Fruit fly (Drosophila melanogaster) whole organism, embryonic: ENCODE results near the gene papi.

ENCODE experiments used
- CG12104 ChIP-seq: fragments of 200-800 bp; sonication (Bioruptor generic); optimal IDR thresholded peaks from 3 replicates; lab custom pipeline; 2016; ENCODE audit warnings: missing biosample characterization, missing genetic modification characterization
- CG1233 ChIP-seq: fragments of 200-800 bp; sonication (Bioruptor generic); optimal IDR thresholded peaks from 4 replicates; lab custom pipeline; 2018; ENCODE audit warnings: missing biosample characterization, mild to moderate bottlenecking, missing genetic modification characterization
- CG13775 ChIP-seq: fragments of 200-800 bp; sonication (Bioruptor generic); optimal IDR thresholded peaks from 3 replicates; lab custom pipeline; 2017; ENCODE audit warnings: missing biosample characterization, mild to moderate bottlenecking, missing genetic modification characterization
- CG13894 ChIP-seq: fragments of 200-800 bp; sonication (Bioruptor generic); optimal IDR thresholded peaks from 3 replicates; lab custom pipeline; 2018; ENCODE audit warnings: missing biosample characterization, mild to moderate bottlenecking, missing genetic modification characterization, moderate library complexity
- CG15073 ChIP-seq: fragments of 200-800 bp; sonication (Bioruptor generic); optimal IDR thresholded peaks from 2 replicates; lab custom pipeline; 2016; ENCODE audit warnings: missing biosample characterization, missing genetic modification characterization
- CG1602 ChIP-seq: fragments of 200-800 bp; sonication (Bioruptor generic); optimal IDR thresholded peaks from 3 replicates; lab custom pipeline; 2016; ENCODE audit warnings: missing biosample characterization, missing genetic modification characterization
- CG18619 ChIP-seq: fragments of 200-800 bp; sonication (Bioruptor generic); optimal IDR thresholded peaks from 3 replicates; lab custom pipeline; 2017; ENCODE audit warnings: missing biosample characterization, mild to moderate bottlenecking, missing genetic modification characterization
- CG2678 ChIP-seq: fragments of 200-800 bp; sonication (Bioruptor generic); optimal IDR thresholded peaks from 3 replicates; lab custom pipeline; 2019; ENCODE audit warnings: missing biosample characterization, mild to moderate bottlenecking, missing genetic modification characterization, moderate library complexity
- CG3281 ChIP-seq: fragments of 200-800 bp; sonication (Bioruptor generic); optimal IDR thresholded peaks from 3 replicates; lab custom pipeline; 2017; ENCODE audit warnings: missing biosample characterization, mild to moderate bottlenecking, missing genetic modification characterization
- CG6272 ChIP-seq: fragments of 200-800 bp; sonication (Bioruptor generic); IDR thresholded peaks from 2 replicates; pipeline ENCODE4 v1.3.6; 2022; ENCODE audit warnings: missing biosample characterization, missing genetic modification characterization
- CG8388 ChIP-seq: fragments of 200-800 bp; sonication (Bioruptor generic); optimal IDR thresholded peaks from 2 replicates; lab custom pipeline; 2019; ENCODE audit warnings: missing biosample characterization, mild to moderate bottlenecking, missing genetic modification characterization, moderate library complexity
- CG8924 ChIP-seq: fragments of 200-800 bp; optimal IDR thresholded peaks from 3 replicates; lab custom pipeline; 2019; ENCODE audit warnings: missing biosample characterization, mild to moderate bottlenecking, missing genetic modification characterization, moderate library complexity
- Elba2 ChIP-seq: fragments of 200-800 bp; sonication (Bioruptor generic); optimal IDR thresholded peaks from 3 replicates; lab custom pipeline; 2016; ENCODE audit warnings: missing biosample characterization, missing genetic modification characterization
- Ets65A ChIP-seq: fragments of 200-800 bp; sonication (Bioruptor generic); peaks from one replicate; lab custom pipeline; 2016; ENCODE audit warnings: missing biosample characterization, missing genetic modification characterization
- GATAe ChIP-seq: fragments of 200-800 bp; sonication (Bioruptor generic); conservative IDR thresholded peaks from 2 replicates; pipeline ENCODE4 v1.3.6; 2022; ENCODE audit warnings: missing biosample characterization, missing genetic modification characterization
- HHEX ChIP-seq: fragments of 200-800 bp; sonication (Bioruptor generic); optimal IDR thresholded peaks from 3 replicates; lab custom pipeline; 2017; ENCODE audit warnings: missing biosample characterization, mild to moderate bottlenecking, missing genetic modification characterization, missing genetic modification reagents
- HLHmδ ChIP-seq: fragments of 200-800 bp; sonication (Bioruptor generic); optimal IDR thresholded peaks from 2 replicates; lab custom pipeline; 2018; ENCODE audit warnings: missing biosample characterization, mild to moderate bottlenecking, missing genetic modification characterization, moderate library complexity
- Hr3 ChIP-seq: fragments of 200-800 bp; sonication (Bioruptor generic); optimal IDR thresholded peaks from 3 replicates; lab custom pipeline; 2016; ENCODE audit warnings: missing biosample characterization, missing genetic modification characterization
- Hr51 ChIP-seq, 2 experiments: fragments of 200-800 bp; sonication (Bioruptor generic); optimal IDR thresholded peaks; 2 replicates in 1 of 2; 3 replicates in 1 of 2; lab custom pipeline; 2016 to 2018; ENCODE audit warnings: missing biosample characterization in 2 of 2, missing genetic modification characterization in 2 of 2, mild to moderate bottlenecking in 1 of 2, moderate library complexity in 1 of 2
- Lpt ChIP-seq: fragments of >200 bp; optimal IDR thresholded peaks from 2 replicates; lab custom pipeline; 2018; ENCODE audit warnings: missing biosample characterization, missing genetic modification characterization
- Mrtf ChIP-seq: fragments of 200-800 bp; sonication (Bioruptor generic); IDR thresholded peaks from 3 replicates; pipeline ENCODE4 v1.3.6; 2022; ENCODE audit warnings: missing biosample characterization, missing genetic modification characterization
- NFAT ChIP-seq: fragments of 200-800 bp; sonication (Bioruptor generic); IDR thresholded peaks from 2 replicates; pipeline ENCODE4 v1.3.6; 2022; ENCODE audit warnings: missing biosample characterization, missing genetic modification characterization
- Spps ChIP-seq: fragments of 200-800 bp; sonication (Bioruptor generic); optimal IDR thresholded peaks from 2 replicates; lab custom pipeline; 2018; ENCODE audit warnings: missing biosample characterization, mild to moderate bottlenecking, missing genetic modification characterization
- Trl ChIP-seq, 3 experiments: fragments of >200 bp in 2 of 3; fragments of 200-800 bp in 1 of 3; sonication (Bioruptor generic) in 1 of 3; optimal IDR thresholded peaks; 2 replicates in 1 of 3; 3 replicates in 2 of 3; lab custom pipeline; 2016 to 2017; ENCODE audit warnings: missing biosample characterization in 1 of 3, missing genetic modification characterization in 1 of 3
- Vsx1 ChIP-seq: fragments of 200-800 bp; sonication (Bioruptor generic); optimal IDR thresholded peaks from 2 replicates; lab custom pipeline; 2017; ENCODE audit warnings: missing biosample characterization, mild to moderate bottlenecking, missing genetic modification characterization, missing genetic modification reagents
- Xrp1 ChIP-seq: fragments of 200-800 bp; sonication (Bioruptor generic); IDR thresholded peaks from 2 replicates; pipeline ENCODE4 v1.3.6; 2022; ENCODE audit warnings: missing biosample characterization, missing genetic modification characterization
- dati ChIP-seq: fragments of 200-800 bp; sonication (Bioruptor generic); IDR thresholded peaks from 2 replicates; pipeline ENCODE4 v1.3.6; 2022; ENCODE audit warnings: missing biosample characterization, missing genetic modification characterization
- fd64A ChIP-seq: fragments of 200-800 bp; sonication (Bioruptor generic); optimal IDR thresholded peaks from 3 replicates; lab custom pipeline; 2018; ENCODE audit warnings: missing biosample characterization, mild to moderate bottlenecking, missing genetic modification characterization
- fd96Cb ChIP-seq: fragments of 200-800 bp; sonication (Bioruptor generic); optimal IDR thresholded peaks from 2 replicates; lab custom pipeline; 2018; ENCODE audit warnings: missing biosample characterization, mild to moderate bottlenecking, missing genetic modification characterization, moderate library complexity
- ind ChIP-seq: fragments of 200-800 bp; sonication (Bioruptor generic); optimal IDR thresholded peaks from 3 replicates; lab custom pipeline; 2016; ENCODE audit warnings: missing biosample characterization, missing genetic modification characterization
- jing ChIP-seq: fragments of 200-800 bp; sonication (Bioruptor generic); optimal IDR thresholded peaks from 2 replicates; lab custom pipeline; 2018; ENCODE audit warnings: missing biosample characterization, mild to moderate bottlenecking, missing genetic modification characterization
- lmd ChIP-seq: fragments of 200-800 bp; sonication (Bioruptor generic); IDR thresholded peaks from 2 replicates; pipeline ENCODE4 v1.3.6; 2022; ENCODE audit warnings: missing biosample characterization, missing genetic modification characterization
- lov ChIP-seq, 2 experiments: fragments of 200-800 bp in 1 of 2; fragments of >200 bp in 1 of 2; sonication (Bioruptor generic) in 1 of 2; IDR thresholded peaks in 1 of 2; optimal IDR thresholded peaks in 1 of 2; 2 replicates in 1 of 2; 3 replicates in 1 of 2; pipeline versions ENCODE4 v1.3.6 to Lab custom; 2017 to 2022; ENCODE audit warnings: missing biosample characterization in 1 of 2, missing genetic modification characterization in 1 of 2
- run ChIP-seq: fragments of 200-800 bp; sonication (Bioruptor generic); optimal IDR thresholded peaks from 3 replicates; lab custom pipeline; 2018; ENCODE audit warnings: missing biosample characterization, mild to moderate bottlenecking, missing genetic modification characterization
- sens ChIP-seq: fragments of 200-800 bp; sonication (Bioruptor generic); peaks from one replicate; lab custom pipeline; 2016; ENCODE audit warnings: missing biosample characterization, missing genetic modification characterization
- sisA ChIP-seq: fragments of 200-800 bp; sonication (Bioruptor generic); IDR thresholded peaks from 2 replicates; pipeline ENCODE4 v1.3.6; 2022; ENCODE audit warnings: missing biosample characterization, missing genetic modification characterization
- ttk ChIP-seq: fragments of 200-800 bp; sonication (Bioruptor generic); IDR thresholded peaks from 2 replicates; pipeline ENCODE4 v2.1.2; 2022; ENCODE audit warnings: missing biosample characterization, missing genetic modification characterization
- vvl ChIP-seq: fragments of 200-800 bp; sonication (Bioruptor generic); IDR thresholded peaks from 2 replicates; pipeline ENCODE4 v1.3.6; 2022; ENCODE audit warnings: missing biosample characterization, missing genetic modification characterization
- zfh2 ChIP-seq: fragments of 200-800 bp; sonication (Bioruptor generic); optimal IDR thresholded peaks from 2 replicates; lab custom pipeline; 2016; ENCODE audit warnings: missing biosample characterization, missing genetic modification characterization

Gene papi

DNA sequence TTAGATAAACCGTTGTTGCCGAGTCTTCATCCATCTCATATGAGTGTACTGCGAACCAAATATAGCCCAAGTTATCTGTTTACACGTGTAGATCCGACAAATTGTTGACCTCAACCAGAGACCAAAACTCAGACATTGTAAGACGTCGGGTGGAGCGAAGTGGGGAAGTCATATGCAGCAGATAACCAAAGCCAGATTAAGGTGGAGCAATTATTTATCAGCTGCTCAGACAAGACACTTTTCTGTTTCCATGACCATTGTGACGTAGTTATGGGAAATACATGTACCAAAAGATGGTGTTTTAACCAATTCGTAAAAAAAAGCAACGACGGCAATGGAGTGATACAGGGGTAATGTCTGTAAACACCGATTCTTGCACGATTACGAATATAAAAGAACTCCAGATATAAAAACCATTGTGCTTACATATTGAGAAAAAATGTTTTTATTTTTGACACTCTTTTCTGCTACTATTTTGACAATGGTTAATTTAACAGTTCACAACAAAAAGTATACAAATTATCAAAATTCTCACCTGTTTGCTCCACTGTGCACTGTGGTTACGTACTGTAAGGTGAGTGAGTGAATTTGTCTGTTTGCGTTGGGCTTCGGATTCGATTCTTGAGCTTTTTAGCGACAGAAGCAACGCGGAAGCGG lies 43.1 kb upstream of the papi start (continued):
- TF ChIP-seq run (tag; lab: Kevin White, UChicago) = peak; percentile 8
- TF ChIP-seq jing (GFP tag; lab: Kevin White, UChicago) = no peak
- TF ChIP-seq CG13894 (tag; lab: Kevin White, UChicago) = no peak
- TF ChIP-seq CG1233 (GFP tag; lab: Kevin White, UChicago) = no peak
- no peak for TF ChIP-seq dati (GFP tag; lab: Robert Waterston, UW)
- TF ChIP-seq HHEX (GFP tag; lab: Kevin White, UChicago) = peak; percentile 44
- TF ChIP-seq fd96Cb = peak; percentile 49
- TF ChIP-seq lmd = peak; percentile 55
- peak; percentile 51; the same call in 1 of the 3 replicates for TF ChIP-seq Mrtf
- no peak for TF ChIP-seq HLHmδ (GFP tag; lab: Kevin White, UChicago)
- TF ChIP-seq Hr3 (GFP tag; lab: Kevin White, UChicago) = no peak
- TF ChIP-seq CG8924 (tag; lab: Kevin White, UChicago) = no peak
- TF ChIP-seq Vsx1 (GFP tag; lab: Kevin White, UChicago) = no peak
- no peak for TF ChIP-seq Elba2
- TF ChIP-seq CG18619 (GFP tag; lab: Kevin White, UChicago) = peak; percentile 39
- TF ChIP-seq CG2678 = peak; percentile 53
- peak; percentile 54; the same call in 1 of the 2 replicates for TF ChIP-seq Xrp1 (GFP tag; lab: Robert Waterston, UW)
- no peak for TF ChIP-seq ttk (GFP tag; lab: Robert Waterston, UW)
- TF ChIP-seq Spps (tag; lab: Kevin White, UChicago) = no peak
- no peak for TF ChIP-seq NFAT (GFP tag; lab: Robert Waterston, UW)
- TF ChIP-seq Hr51 (GFP tag; optimal IDR thresholded peaks at IDR 0.05; lab: Kevin White, UChicago) = peak; percentile 39 to 59
- TF ChIP-seq CG3281 = peak; percentile 49
- peak; percentile 39 for TF ChIP-seq CG1602
- TF ChIP-seq ind (GFP tag; lab: Kevin White, UChicago) = peak; percentile 53
- no peak for TF ChIP-seq Trl (optimal IDR thresholded peaks at IDR 0.05; lab: Kevin White, UChicago)
- TF ChIP-seq Trl (GFP tag; optimal IDR thresholded peaks at IDR 0.05; lab: Kevin White, UChicago) = peak; percentile 41
- TF ChIP-seq CG13775 (GFP tag; lab: Kevin White, UChicago) = peak; percentile 28
- TF ChIP-seq sens (GFP tag; lab: Kevin White, UChicago) = peak; percentile 80
- no peak for TF ChIP-seq lov (optimal IDR thresholded peaks at IDR 0.05; lab: Kevin White, UChicago)
- TF ChIP-seq lov (GFP tag; IDR thresholded peaks at IDR 0.05; lab: Robert Waterston, UW) = no peak
- TF ChIP-seq CG15073 = no peak
- TF ChIP-seq CG6272 (GFP tag; lab: Robert Waterston, UW) = no peak
- TF ChIP-seq fd64A (GFP tag; lab: Kevin White, UChicago) = no peak
- peak; percentile 40 for TF ChIP-seq zfh2 (GFP tag; lab: Kevin White, UChicago)
- peak; percentile 34; the same call in 1 of the 2 replicates for TF ChIP-seq sisA
- TF ChIP-seq vvl (GFP tag; lab: Robert Waterston, UW) = peak; percentile 66
- no peak for TF ChIP-seq CG12104
- no peak for TF ChIP-seq Lpt (GFP tag; lab: Kevin White, UChicago)
- peak; percentile 92 for TF ChIP-seq Ets65A (GFP tag; lab: Kevin White, UChicago)
- no peak for TF ChIP-seq GATAe
- TF ChIP-seq CG8388 (GFP tag; lab: Kevin White, UChicago) = peak; percentile 31
- TF ChIP-seq, all 482 proteins: peak for 192
